Worm (Caenorhabditis elegans) whole organism, young adult: ENCODE measurements around the gene ech-3.

Experiments used
- F49E8.2 ChIP-seq: sonication (generic microtip); optimal IDR thresholded peaks from 3 replicates; lab custom pipeline; 2017; ENCODE audit warnings: missing genetic modification characterization, mild to moderate bottlenecking, missing compliant biosample characterization, antibody characterized with exemption, moderate library complexity; ENCODE audit not compliant: insufficient read depth
- ZK185.1 ChIP-seq: sonication (generic microtip); optimal IDR thresholded peaks from 2 replicates; lab custom pipeline; 2016; ENCODE audit warnings: mild to moderate bottlenecking, missing genetic modification characterization, missing compliant biosample characterization; ENCODE audit not compliant: poor library complexity, severe bottlenecking
- ama-1 ChIP-seq, 3 experiments: fragments of 150-350 bp in 1 of 3; sonication (generic microtip) in 2 of 3; optimal IDR thresholded peaks; 2 replicates each; lab custom pipeline; 2014 to 2018; ENCODE audit warnings: missing biosample characterization in 2 of 3, missing genetic modification characterization in 2 of 3, missing genetic modification reagents in 2 of 3
- attf-6 ChIP-seq: fragments of 200-800 bp; sonication (Bioruptor generic); IDR thresholded peaks from 2 replicates; pipeline ENCODE4 v1.3.6; 2022; ENCODE audit warnings: missing genetic modification reagents, missing genetic modification characterization, missing compliant biosample characterization
- ceh-79 ChIP-seq: sonication (generic microtip); optimal IDR thresholded peaks from 2 replicates; lab custom pipeline; 2017; ENCODE audit warnings: mild to moderate bottlenecking, missing genetic modification characterization, missing compliant biosample characterization
- egrh-3 ChIP-seq: fragments of 200-800 bp; sonication (Bioruptor generic); IDR thresholded peaks from 2 replicates; pipeline ENCODE4 v1.3.6; 2022; ENCODE audit warnings: missing genetic modification reagents, missing genetic modification characterization, missing compliant biosample characterization
- lsy-27 ChIP-seq: sonication (generic microtip); optimal IDR thresholded peaks from 2 replicates; lab custom pipeline; 2017; ENCODE audit warnings: missing genetic modification characterization, mild to moderate bottlenecking, missing compliant biosample characterization, antibody characterized with exemption, missing genotype, borderline replicate concordance; ENCODE audit not compliant: insufficient read depth
- snpc-4 ChIP-seq, 5 experiments: fragments of 150-350 bp in 1 of 5; sonication (generic microtip) in 4 of 5; optimal IDR thresholded peaks; 2 replicates each; lab custom pipeline; 2014 to 2018; ENCODE audit warnings: missing genetic modification characterization in 5 of 5, missing biosample characterization in 3 of 5, antibody characterized with exemption in 2 of 5, mild to moderate bottlenecking in 2 of 5, missing compliant biosample characterization in 2 of 5, missing genotype in 2 of 5, moderate library complexity in 2 of 5, missing genetic modification reagents in 1 of 5
- unc-130 ChIP-seq: sonication (generic microtip); optimal IDR thresholded peaks from 2 replicates; lab custom pipeline; 2016; ENCODE audit warnings: missing genetic modification reagents, missing genetic modification characterization, missing compliant biosample characterization

DNA sequence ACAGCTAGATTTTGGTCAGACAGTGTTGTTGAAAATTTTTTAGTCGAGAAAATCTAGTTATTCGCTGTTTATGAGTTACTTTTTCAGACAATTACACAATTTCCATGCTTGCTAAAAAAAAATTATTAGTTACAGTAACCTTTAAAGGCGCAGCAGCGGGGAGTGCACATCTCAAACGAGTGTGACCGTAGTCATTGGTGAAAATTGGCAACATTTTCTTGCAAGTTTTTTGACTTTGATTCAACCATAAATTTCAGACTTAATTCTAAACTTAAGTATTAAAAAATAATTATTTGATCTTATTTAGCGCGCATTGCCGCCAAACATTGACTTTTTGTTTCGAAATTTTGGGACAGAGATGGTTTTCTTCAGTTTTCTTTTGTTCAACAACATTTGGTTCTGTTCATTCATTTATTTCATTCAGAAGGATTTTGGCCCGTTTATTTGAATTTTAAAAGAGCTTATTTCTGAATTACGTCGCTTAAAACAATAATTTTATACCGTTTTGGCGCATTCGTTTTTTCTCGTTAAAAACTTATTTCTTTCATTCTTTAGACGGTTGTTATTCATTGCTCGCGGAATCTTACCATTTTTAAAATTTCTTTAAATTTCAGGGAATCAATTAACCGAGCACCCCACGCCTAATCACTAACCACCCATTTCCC lies 6.9 kb downstream of the ech-3 start, which contains the start of gene oma-2:
- TF ChIP-seq egrh-3 (GFP tag; lab: Robert Waterston, UW) (no peak), unc-130 (GFP tag; lab: Kevin White, UChicago) (no peak), ZK185.1 (peak; percentile 18), attf-6 (GFP tag; lab: Robert Waterston, UW) (no peak), ceh-79 (tag; lab: Kevin White, UChicago) (no peak), F49E8.2 (tag; lab: Kevin White, UChicago) (peak; percentile 76), snpc-4 (GFP tag; optimal IDR thresholded peaks at IDR 0.05; lab: Kevin White, UChicago) (no peak), snpc-4 (tag; optimal IDR thresholded peaks at IDR 0.05; lab: Kevin White, UChicago) (peak in 1 of 4 experiments; percentile 39), lsy-27 (tag; lab: Kevin White, UChicago) (no peak), ama-1 (optimal IDR thresholded peaks at IDR 0.05; lab: Kevin White, UChicago) (no peak), ama-1 (GFP tag; optimal IDR thresholded peaks at IDR 0.05; lab: Kevin White, UChicago) (no peak)
